Worm (Caenorhabditis elegans): ENCODE data around the gene pat-2.

The pat-2 gene

DNA sequence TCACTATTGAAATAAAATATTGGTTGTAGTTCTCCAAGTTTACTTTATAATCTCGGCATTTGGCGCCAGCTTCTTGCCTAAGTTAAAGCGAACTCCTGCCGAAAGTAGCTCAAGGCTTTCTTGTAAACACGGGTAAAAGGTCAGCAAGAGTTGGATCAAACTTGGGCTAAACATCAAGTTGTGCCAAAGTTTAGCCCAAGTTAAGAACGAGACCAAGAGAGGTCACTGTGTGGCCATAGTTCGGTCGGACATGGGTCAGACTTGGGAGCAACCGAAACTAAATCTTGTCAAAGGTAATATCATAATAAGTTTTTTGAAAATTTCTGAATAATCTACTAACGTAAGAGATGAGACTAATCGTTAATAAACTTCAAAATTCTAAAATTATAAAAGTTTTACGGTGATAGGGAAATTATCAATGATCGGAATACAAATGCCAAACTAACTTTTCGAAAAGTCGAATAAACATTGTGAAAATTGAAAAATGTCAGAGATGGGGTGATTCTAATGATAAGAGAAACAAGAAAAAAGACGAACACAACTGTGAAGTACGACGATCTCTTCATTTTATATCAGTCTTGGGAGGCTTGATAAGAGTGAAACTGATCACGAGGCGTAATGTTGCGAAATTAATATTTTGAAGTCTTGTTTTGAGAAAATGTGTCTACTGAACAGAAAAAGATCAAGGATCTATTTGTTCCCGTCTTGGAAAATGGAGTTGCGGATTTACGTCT, 49.4 kb downstream of the pat-2 start (continued):
- TF ChIP-seq hlh-30 (tag; optimal IDR thresholded peaks at IDR 0.05; ENCODE audit: insufficient read depth), result peak; percentile 74

DNA sequence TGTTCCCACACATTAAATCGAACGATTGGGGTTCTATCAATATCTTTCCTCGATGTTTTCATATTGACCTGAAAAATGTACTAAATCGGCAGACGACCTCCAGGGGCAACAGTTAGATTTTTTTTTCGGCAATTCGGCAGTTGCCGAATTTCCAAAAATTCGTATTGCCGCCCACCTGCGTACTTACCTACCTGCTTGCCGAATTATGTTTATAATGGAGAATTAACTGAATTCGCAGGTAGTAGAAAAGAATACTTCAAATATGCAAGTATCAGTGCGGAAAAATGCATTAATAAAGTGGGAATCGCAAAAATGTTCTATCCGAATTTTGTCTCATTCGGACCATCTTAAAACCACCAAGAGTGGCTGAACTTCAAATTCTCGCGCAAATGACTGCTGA, 51.0 kb downstream of the pat-2 start:
- TF ChIP-seq daf-19 (GFP tag; conservative IDR thresholded peaks at IDR 0.05) (no peak), aha-1 (tag) (peak; percentile 94)

DNA sequence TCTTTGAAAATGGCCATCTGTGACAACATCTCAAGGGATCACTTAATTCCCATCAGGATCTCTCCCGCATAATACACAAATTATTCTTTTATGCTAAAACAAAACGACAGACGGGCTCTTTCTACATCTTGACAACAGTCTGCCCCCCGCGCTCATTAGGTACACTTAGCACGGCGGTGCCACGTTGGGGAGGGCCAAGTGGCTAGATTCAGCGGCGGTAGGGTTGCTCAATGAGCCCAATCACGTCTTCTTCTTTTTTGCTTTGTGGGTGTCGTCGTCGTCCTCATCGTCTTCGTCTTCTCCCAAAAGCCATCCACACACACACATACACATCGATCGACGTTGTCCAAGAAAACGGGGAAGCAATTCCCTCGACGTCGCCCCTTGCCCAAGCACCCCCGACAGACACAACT, 54.4 kb downstream of the pat-2 start:
- TF ChIP-seq tag-97 (GFP tag; IDR thresholded peaks at IDR 0.05) (no peak), F26F4.8 (GFP tag; conservative IDR thresholded peaks at IDR 0.05) (0 out of 2 replicates have a peak, but pooled peaks have one; percentile 58), spr-3 (GFP tag; optimal IDR thresholded peaks at IDR 0.05) (peak; percentile 18), ceh-32 (tag; optimal IDR thresholded peaks at IDR 0.05; ENCODE audit: poor library complexity) (no peak), saeg-2 (GFP tag; IDR thresholded peaks at IDR 0.05) (no peak), rbr-2 (tag; optimal IDR thresholded peaks at IDR 0.05) (peak; percentile 34), mep-1 (tag; optimal IDR thresholded peaks at IDR 0.05) (peak; percentile 6), set-16 (GFP tag; IDR thresholded peaks at IDR 0.05) (no peak; the same call in 1 of the 2 replicates), ztf-7 (tag; optimal IDR thresholded peaks at IDR 0.05) (no peak), madf-9 (GFP tag; conservative IDR thresholded peaks at IDR 0.05) (no peak), lin-38 (GFP tag; IDR thresholded peaks at IDR 0.05) (no peak), egl-43 (GFP tag; IDR thresholded peaks at IDR 0.05) (peak; percentile 61; the same call in 1 of the 2 replicates), ctbp-1 (GFP tag; IDR thresholded peaks at IDR 0.05) (peak; percentile 72; the same call in 1 of the 2 replicates), lin-29 (GFP tag; IDR thresholded peaks at IDR 0.05) (no peak), ceh-62 (tag; optimal IDR thresholded peaks at IDR 0.05) (no peak), nhr-48 (tag; optimal IDR thresholded peaks at IDR 0.05) (no peak), mdt-29 (GFP tag; IDR thresholded peaks at IDR 0.05) (no peak), dmd-8 (GFP tag; IDR thresholded peaks at IDR 0.05) (no peak), F49E8.2 (tag; optimal IDR thresholded peaks at IDR 0.05; ENCODE audit: borderline replicate concordance) (no peak), zag-1 (tag; optimal IDR thresholded peaks at IDR 0.05) (no peak), ama-1 (optimal IDR thresholded peaks at IDR 0.05) (no peak), dve-1 (tag; optimal IDR thresholded peaks at IDR 0.05; ENCODE audit: insufficient read depth) (no peak), mdl-1 (tag; optimal IDR thresholded peaks at IDR 0.05) (no peak), nhr-6 (tag; optimal IDR thresholded peaks at IDR 0.05) (no peak), mxl-3 (GFP tag; optimal IDR thresholded peaks at IDR 0.05) (no peak), T26A8.4 (GFP tag; IDR thresholded peaks at IDR 0.05) (peak; percentile 40; the same call in 1 of the 2 replicates), duxl-1 (tag; optimal IDR thresholded peaks at IDR 0.05; ENCODE audit: poor library complexity) (no peak), aha-1 (tag) (no peak), nhr-41 (GFP tag; IDR thresholded peaks at IDR 0.05) (no peak), ZK546.5 (tag; optimal IDR thresholded peaks at IDR 0.05) (no peak), R02D3.7 (tag; optimal IDR thresholded peaks at IDR 0.05) (no peak), F37D6.2 (tag; optimal IDR thresholded peaks at IDR 0.05) (peak; percentile 47), nhr-77 (tag; optimal IDR thresholded peaks at IDR 0.05) (no peak), nhr-237 (tag; optimal IDR thresholded peaks at IDR 0.05) (no peak), attf-4 (tag; optimal IDR thresholded peaks at IDR 0.05) (no peak), lim-7 (GFP tag; IDR thresholded peaks at IDR 0.05) (peak; percentile 33; the same call in 1 of the 2 replicates), lin-13 (GFP tag; optimal IDR thresholded peaks at IDR 0.05) (no peak), hmg-1.1 (GFP tag; IDR thresholded peaks at IDR 0.05) (peak; percentile 42), arid-1 (GFP tag; conservative IDR thresholded peaks at IDR 0.05) (no peak), dpl-1 (GFP tag; optimal IDR thresholded peaks at IDR 0.05) (no peak), vab-7 (GFP tag; IDR thresholded peaks at IDR 0.05) (peak; percentile 48), nhr-28 (tag; optimal IDR thresholded peaks at IDR 0.05) (no peak), pha-4 (GFP tag; IDR thresholded peaks at IDR 0.05) (0 out of 2 replicates have a peak, but pooled peaks have one; percentile 10), pha-4 (tag; optimal IDR thresholded peaks at IDR 0.05) (no peak)

All from whole organism, L4 larva.